Worm (Caenorhabditis elegans): ENCODE measurements around the gene F45F2.9.

Gene F45F2.9

ce11 chrV:8529219-8529618, 16.0 kb upstream of the F45F2.9 start, which contains the start of gene otpl-5:
Gene otpl-5 (plus strand): TSS chrV:8529519.
- TF ChIP-seq zag-1 (tag; optimal IDR thresholded peaks at IDR 0.05) (no peak), sma-9 (GFP tag; optimal IDR thresholded peaks at IDR 0.05) (no peak), sma-9 (tag; optimal IDR thresholded peaks at IDR 0.05) (no peak), nhr-11 (tag; optimal IDR thresholded peaks at IDR 0.05) (no peak), blmp-1 (tag; optimal IDR thresholded peaks at IDR 0.05; ENCODE audit: insufficient read depth) (no peak), Y55F3AM.14 (GFP tag; optimal IDR thresholded peaks at IDR 0.05) (no peak)

- TF ChIP-seq nhr-23 (tag; optimal IDR thresholded peaks at IDR 0.05) = no peak
- no peak for TF ChIP-seq C34F6.9 (tag; optimal IDR thresholded peaks at IDR 0.05)
- no peak for TF ChIP-seq lin-39 (tag; optimal IDR thresholded peaks at IDR 0.05)
- TF ChIP-seq peb-1 (tag; optimal IDR thresholded peaks at IDR 0.05) = no peak
- no peak for TF ChIP-seq unc-62 (GFP tag; optimal IDR thresholded peaks at IDR 0.05)
- no peak for TF ChIP-seq mbf-1 (tag; optimal IDR thresholded peaks at IDR 0.05)
- TF ChIP-seq blmp-1 (tag; optimal IDR thresholded peaks at IDR 0.05; ENCODE audit: insufficient read depth) = no peak
- no peak for TF ChIP-seq nhr-77 (tag; optimal IDR thresholded peaks at IDR 0.05)
- TF ChIP-seq ztf-4 (tag; optimal IDR thresholded peaks at IDR 0.05) = no peak
- no peak for TF ChIP-seq Y55F3AM.14 (GFP tag; optimal IDR thresholded peaks at IDR 0.05)
- TF ChIP-seq gmeb-1 (tag; optimal IDR thresholded peaks at IDR 0.05) = no peak
- TF ChIP-seq nhr-6 (tag; optimal IDR thresholded peaks at IDR 0.05) = no peak
- TF ChIP-seq R02D3.7 (tag; optimal IDR thresholded peaks at IDR 0.05) = no peak
- TF ChIP-seq nhr-25 (tag; optimal IDR thresholded peaks at IDR 0.05) = no peak
- TF ChIP-seq elt-3 (tag; optimal IDR thresholded peaks at IDR 0.05) = no peak
- TF ChIP-seq mdl-1 (tag; optimal IDR thresholded peaks at IDR 0.05) = no peak
- no peak for TF ChIP-seq crh-2 (tag; optimal IDR thresholded peaks at IDR 0.05)
These were observed 12.5 kb upstream of the F45F2.9 start, which contains the start of gene otpl-6 for ce11 chrV:8525774-8526173. Gene otpl-6 (plus strand): TSS chrV:8526074.

- no peak for TF ChIP-seq F13H6.1 (tag; optimal IDR thresholded peaks at IDR 0.05)
- TF ChIP-seq mdl-1 (tag; optimal IDR thresholded peaks at IDR 0.05) = no peak
- no peak for TF ChIP-seq unc-55 (GFP tag; optimal IDR thresholded peaks at IDR 0.05)
- TF ChIP-seq peb-1 (tag; optimal IDR thresholded peaks at IDR 0.05) = no peak
- TF ChIP-seq C34F6.9 (tag; optimal IDR thresholded peaks at IDR 0.05) = no peak
- TF ChIP-seq sma-3 (GFP tag; optimal IDR thresholded peaks at IDR 0.05) = no peak
- no peak for TF ChIP-seq lin-39 (tag; optimal IDR thresholded peaks at IDR 0.05)
- TF ChIP-seq blmp-1 (tag; optimal IDR thresholded peaks at IDR 0.05; ENCODE audit: insufficient read depth) = no peak
- no peak for TF ChIP-seq sma-9 (GFP tag; optimal IDR thresholded peaks at IDR 0.05)
- no peak for TF ChIP-seq sma-9 (tag; optimal IDR thresholded peaks at IDR 0.05)
- TF ChIP-seq nhr-11 (tag; optimal IDR thresholded peaks at IDR 0.05) = no peak
- no peak for TF ChIP-seq ztf-11 (tag; optimal IDR thresholded peaks at IDR 0.05)
- no peak for TF ChIP-seq snpc-4 (tag; optimal IDR thresholded peaks at IDR 0.05)
- TF ChIP-seq fos-1 (tag; optimal IDR thresholded peaks at IDR 0.05) = no peak
- TF ChIP-seq nhr-21 (tag; optimal IDR thresholded peaks at IDR 0.05) = no peak
- TF ChIP-seq ama-1 (optimal IDR thresholded peaks at IDR 0.05) = no peak
- no peak for TF ChIP-seq lin-13 (GFP tag; optimal IDR thresholded peaks at IDR 0.05)
- no peak for TF ChIP-seq dmd-4 (tag; optimal IDR thresholded peaks at IDR 0.05)
These were observed 7.7 kb upstream of the F45F2.9 start, which contains the start of the genes F45F2.11 and otpl-7 for ce11 chrV:8520846-8521553. Gene F45F2.11 (minus strand): TSS chrV:8520896. Gene otpl-7 (plus strand): TSS chrV:8521503.

- TF ChIP-seq snpc-4 (tag; optimal IDR thresholded peaks at IDR 0.05) (peak; percentile 30), nhr-12 (tag; optimal IDR thresholded peaks at IDR 0.05) (no peak), R02D3.7 (tag; optimal IDR thresholded peaks at IDR 0.05) (peak; percentile 6), nhr-129 (tag; optimal IDR thresholded peaks at IDR 0.05) (peak; percentile 1)
These were observed 5.6 kb upstream of the F45F2.9 start, which contains the start of gene F45F2.10 for ce11 chrV:8518822-8519392. Gene F45F2.10 (minus strand): TSS chrV:8518872.

ce11 chrV:8518283-8518682, 5.0 kb upstream of the F45F2.9 start:
- no peak for TF ChIP-seq mab-5 (tag; optimal IDR thresholded peaks at IDR 0.05)
- TF ChIP-seq ceh-16 (tag; optimal IDR thresholded peaks at IDR 0.05) = no peak
- peak; percentile 63 for TF ChIP-seq unc-55 (GFP tag; optimal IDR thresholded peaks at IDR 0.05)
- TF ChIP-seq Y55F3AM.14 (GFP tag; optimal IDR thresholded peaks at IDR 0.05) = no peak
- TF ChIP-seq peb-1 (tag; optimal IDR thresholded peaks at IDR 0.05) = no peak
- no peak for TF ChIP-seq elt-3 (tag; optimal IDR thresholded peaks at IDR 0.05)
- TF ChIP-seq lin-39 (tag; optimal IDR thresholded peaks at IDR 0.05) = no peak
- no peak for TF ChIP-seq unc-62 (GFP tag; optimal IDR thresholded peaks at IDR 0.05)
- no peak for TF ChIP-seq nhr-25 (tag; optimal IDR thresholded peaks at IDR 0.05)
- TF ChIP-seq dmd-4 (tag; optimal IDR thresholded peaks at IDR 0.05) = no peak
- no peak for TF ChIP-seq F13H6.1 (tag; optimal IDR thresholded peaks at IDR 0.05)
- TF ChIP-seq sma-9 (GFP tag; optimal IDR thresholded peaks at IDR 0.05) = peak; percentile 29
- TF ChIP-seq sma-9 (tag; optimal IDR thresholded peaks at IDR 0.05) = no peak
- TF ChIP-seq nhr-10 (tag; optimal IDR thresholded peaks at IDR 0.05) = no peak
- peak; percentile 53 for TF ChIP-seq C34F6.9 (tag; optimal IDR thresholded peaks at IDR 0.05)
- TF ChIP-seq fos-1 (tag; optimal IDR thresholded peaks at IDR 0.05) = peak; percentile 19
- TF ChIP-seq snpc-4 (tag; optimal IDR thresholded peaks at IDR 0.05) = no peak
- no peak for TF ChIP-seq ceh-82 (tag; optimal IDR thresholded peaks at IDR 0.05)
- TF ChIP-seq mdl-1 (tag; optimal IDR thresholded peaks at IDR 0.05) = peak in 1 of 2 experiments; percentile 38
- no peak for TF ChIP-seq skn-1 (tag; optimal IDR thresholded peaks at IDR 0.05)
- no peak for TF ChIP-seq aly-2 (tag; optimal IDR thresholded peaks at IDR 0.05)
- peak; percentile 20 for TF ChIP-seq crh-2 (tag; optimal IDR thresholded peaks at IDR 0.05)
- TF ChIP-seq unc-39 (tag; optimal IDR thresholded peaks at IDR 0.05) = no peak
- no peak for TF ChIP-seq blmp-1 (tag; optimal IDR thresholded peaks at IDR 0.05; ENCODE audit: insufficient read depth)
- TF ChIP-seq ama-1 (optimal IDR thresholded peaks at IDR 0.05) = no peak
- TF ChIP-seq lin-13 (GFP tag; optimal IDR thresholded peaks at IDR 0.05) = no peak
- TF ChIP-seq mbf-1 (tag; optimal IDR thresholded peaks at IDR 0.05) = no peak
- no peak for TF ChIP-seq ZK546.5 (tag; optimal IDR thresholded peaks at IDR 0.05)
